Worm (Caenorhabditis elegans): ENCODE data around the gene fzr-1.

DNA sequence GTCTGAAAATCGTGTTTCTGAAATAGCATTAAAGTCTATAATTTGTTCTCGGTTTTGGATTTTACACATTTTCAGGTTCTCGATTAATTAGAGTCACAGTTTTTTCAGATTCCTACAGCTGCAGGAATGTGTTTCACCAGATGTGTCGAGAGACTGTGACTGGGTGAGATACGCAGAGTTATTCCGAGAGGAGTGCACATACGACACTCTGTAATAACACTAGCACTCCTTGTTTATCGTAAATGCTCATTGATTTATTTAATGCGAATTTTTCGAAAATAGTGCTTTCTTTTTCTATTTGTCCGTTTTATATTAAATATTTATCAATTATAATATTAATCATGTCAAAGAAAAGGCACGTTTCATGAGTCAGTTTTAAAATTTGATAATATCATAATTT is 23.1 kb upstream of the fzr-1 start, which contains the start of gene ZK1320.11:
- TF ChIP-seq ztf-23 (GFP tag; IDR thresholded peaks at IDR 0.05) (no peak), ref-1 (GFP tag; conservative IDR thresholded peaks at IDR 0.05) (no peak), T22C8.4 (GFP tag; IDR thresholded peaks at IDR 0.05) (no peak), cog-1 (tag; optimal IDR thresholded peaks at IDR 0.05) (no peak)

Data from whole organism, midembryonic.